Worm (Caenorhabditis elegans) whole organism, L3 larva: Measurements from ENCODE around the gene gcy-22.

ENCODE experiments used
- ama-1 ChIP-seq: fragments of 150-350 bp; optimal IDR thresholded peaks from 2 replicates; lab custom pipeline; 2018
- unc-39 ChIP-seq: sonication (generic microtip); optimal IDR thresholded peaks from 4 replicates; lab custom pipeline; 2017; ENCODE audit warnings: missing biosample characterization, missing genetic modification characterization
- unc-62 ChIP-seq: fragments of 150-350 bp; sonication (generic microtip); optimal IDR thresholded peaks from 4 replicates; lab custom pipeline; 2014; ENCODE audit warnings: missing biosample characterization, missing genetic modification reagents, missing genetic modification characterization

DNA sequence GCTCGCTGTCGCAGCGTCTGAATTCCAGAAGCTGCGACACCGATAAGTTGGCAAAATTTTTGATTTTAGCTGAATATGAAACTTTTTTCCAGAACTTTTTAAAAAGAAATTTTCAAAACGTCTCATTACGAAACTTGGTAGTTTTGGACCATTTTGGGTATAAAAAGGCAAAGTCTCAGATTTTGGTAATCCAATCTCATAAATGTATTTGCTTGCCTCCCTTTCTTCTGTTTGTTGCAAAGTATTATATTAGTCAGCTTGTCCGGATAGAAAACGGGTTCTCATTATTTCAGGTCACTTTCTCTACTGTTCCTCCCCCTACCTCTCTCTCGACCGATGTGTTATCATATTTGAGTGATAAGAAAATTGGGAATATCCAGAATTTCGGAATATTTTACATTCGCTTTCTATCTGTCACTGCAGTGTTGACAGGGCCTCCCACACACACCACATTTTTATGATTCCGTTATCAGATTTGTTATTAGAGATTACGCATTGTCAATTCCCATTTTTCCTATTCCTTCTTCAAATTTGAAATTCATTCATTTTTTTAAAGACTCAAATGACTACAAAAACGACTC, 28.8 kb upstream of the gcy-22 start, which contains the start of gene F31D4.5:
- TF ChIP-seq unc-39: no peak
- no peak for TF ChIP-seq ama-1
- TF ChIP-seq unc-62 (GFP tag; lab: Kevin White, UChicago): no peak
